Worm (Caenorhabditis elegans): Measurements from ENCODE around the gene clec-199.

The clec-199 gene

ce11 chrIV:17333542-17334281 lies 18.0 kb upstream of the clec-199 start, which contains the start of gene C49C3.15:
C49C3.15 (plus strand) TSS chrIV:17334231.
- TF ChIP-seq hnd-1 (tag; optimal IDR thresholded peaks at IDR 0.05) (no peak), F13C5.2 (tag; optimal IDR thresholded peaks at IDR 0.05) (no peak), hmg-4 (GFP tag; optimal IDR thresholded peaks at IDR 0.05) (no peak), ama-1 (optimal IDR thresholded peaks at IDR 0.05) (no peak), ceh-13 (GFP tag; optimal IDR thresholded peaks at IDR 0.05) (no peak), tra-4 (tag; optimal IDR thresholded peaks at IDR 0.05) (no peak), aly-1 (tag; optimal IDR thresholded peaks at IDR 0.05) (no peak), tbx-11 (GFP tag; IDR thresholded peaks at IDR 0.05) (no peak), flt-1 (GFP tag; IDR thresholded peaks at IDR 0.05) (no peak), pes-1 (GFP tag; IDR thresholded peaks at IDR 0.05) (no peak), hmbx-1 (tag; optimal IDR thresholded peaks at IDR 0.05) (no peak), tbx-37 (GFP tag; conservative IDR thresholded peaks at IDR 0.05) (no peak), B0310.2 (tag; optimal IDR thresholded peaks at IDR 0.05) (no peak), ets-7 (tag; optimal IDR thresholded peaks at IDR 0.05) (no peak), sea-1 (GFP tag; conservative IDR thresholded peaks at IDR 0.05) (no peak), ceh-36 (tag; optimal IDR thresholded peaks at IDR 0.05) (no peak), scrt-1 (GFP tag; IDR thresholded peaks at IDR 0.05) (no peak)

- no peak for TF ChIP-seq F13C5.2 (tag; optimal IDR thresholded peaks at IDR 0.05)
- TF ChIP-seq sea-1 (GFP tag; conservative IDR thresholded peaks at IDR 0.05) = no peak
Measured at ce11 chrIV:17335031-17335430, 16.7 kb upstream of the clec-199 start, which contains the start of gene C49C3.8. C49C3.8 (plus strand) TSS chrIV:17335203.

ce11 chrIV:17338920-17339510 lies 12.7 kb upstream of the clec-199 start, which contains the start of gene C49C3.10:
C49C3.10 (minus strand) TSS chrIV:17338970.
- TF ChIP-seq hmbx-1 (tag; optimal IDR thresholded peaks at IDR 0.05) (no peak), scrt-1 (GFP tag; IDR thresholded peaks at IDR 0.05) (no peak), ama-1 (optimal IDR thresholded peaks at IDR 0.05) (no peak), B0310.2 (tag; optimal IDR thresholded peaks at IDR 0.05) (no peak), aly-1 (tag; optimal IDR thresholded peaks at IDR 0.05) (no peak), tra-4 (tag; optimal IDR thresholded peaks at IDR 0.05) (no peak), ceh-13 (GFP tag; optimal IDR thresholded peaks at IDR 0.05) (no peak)

- TF ChIP-seq aly-1 (tag; optimal IDR thresholded peaks at IDR 0.05) (no peak), ceh-13 (GFP tag; optimal IDR thresholded peaks at IDR 0.05) (no peak), ama-1 (optimal IDR thresholded peaks at IDR 0.05) (no peak), ets-7 (tag; optimal IDR thresholded peaks at IDR 0.05) (no peak), tra-4 (tag; optimal IDR thresholded peaks at IDR 0.05) (no peak), ceh-36 (tag; optimal IDR thresholded peaks at IDR 0.05) (no peak), flt-1 (GFP tag; IDR thresholded peaks at IDR 0.05) (no peak), hmg-4 (GFP tag; optimal IDR thresholded peaks at IDR 0.05) (no peak), hnd-1 (tag; optimal IDR thresholded peaks at IDR 0.05) (no peak), F13C5.2 (tag; optimal IDR thresholded peaks at IDR 0.05) (no peak), hmbx-1 (tag; optimal IDR thresholded peaks at IDR 0.05) (no peak), sea-1 (GFP tag; conservative IDR thresholded peaks at IDR 0.05) (no peak), tbx-37 (GFP tag; conservative IDR thresholded peaks at IDR 0.05) (no peak), B0310.2 (tag; optimal IDR thresholded peaks at IDR 0.05) (no peak), tbx-11 (GFP tag; IDR thresholded peaks at IDR 0.05) (no peak), scrt-1 (GFP tag; IDR thresholded peaks at IDR 0.05) (no peak), pes-1 (GFP tag; IDR thresholded peaks at IDR 0.05) (no peak)
Measured at ce11 chrIV:17341033-17341432, 10.7 kb upstream of the clec-199 start.

- no peak for TF ChIP-seq aly-1 (tag; optimal IDR thresholded peaks at IDR 0.05)
- TF ChIP-seq F13C5.2 (tag; optimal IDR thresholded peaks at IDR 0.05) = no peak
- TF ChIP-seq ceh-13 (GFP tag; optimal IDR thresholded peaks at IDR 0.05) = no peak
Measured at ce11 chrIV:17342179-17342578, 9.5 kb upstream of the clec-199 start, which contains the start of gene C49C3.9. C49C3.9 (minus strand) TSS chrIV:17342314.

- TF ChIP-seq sea-1 (GFP tag; conservative IDR thresholded peaks at IDR 0.05) (no peak), ets-7 (tag; optimal IDR thresholded peaks at IDR 0.05) (no peak), F13C5.2 (tag; optimal IDR thresholded peaks at IDR 0.05) (no peak), hnd-1 (tag; optimal IDR thresholded peaks at IDR 0.05) (no peak), tbx-37 (GFP tag; conservative IDR thresholded peaks at IDR 0.05) (no peak), tbx-11 (GFP tag; IDR thresholded peaks at IDR 0.05) (no peak), pes-1 (GFP tag; IDR thresholded peaks at IDR 0.05) (no peak), flt-1 (GFP tag; IDR thresholded peaks at IDR 0.05) (no peak), ama-1 (optimal IDR thresholded peaks at IDR 0.05) (no peak), scrt-1 (GFP tag; IDR thresholded peaks at IDR 0.05) (no peak), ceh-36 (tag; optimal IDR thresholded peaks at IDR 0.05) (no peak), hmbx-1 (tag; optimal IDR thresholded peaks at IDR 0.05) (no peak), tra-4 (tag; optimal IDR thresholded peaks at IDR 0.05) (no peak)
Measured at ce11 chrIV:17342667-17343066, 9.0 kb upstream of the clec-199 start, which contains the start of gene C49C3.21. C49C3.21 (plus strand) TSS chrIV:17342967.

ce11 chrIV:17343482-17343881 lies 8.2 kb upstream of the clec-199 start, which contains the start of gene C49C3.11:
C49C3.11 (plus strand) TSS chrIV:17343782.
- TF ChIP-seq hmg-4 (GFP tag; optimal IDR thresholded peaks at IDR 0.05) (no peak), pes-1 (GFP tag; IDR thresholded peaks at IDR 0.05) (no peak), F13C5.2 (tag; optimal IDR thresholded peaks at IDR 0.05) (no peak), ama-1 (optimal IDR thresholded peaks at IDR 0.05) (no peak), tra-4 (tag; optimal IDR thresholded peaks at IDR 0.05) (no peak), ets-7 (tag; optimal IDR thresholded peaks at IDR 0.05) (no peak), aly-1 (tag; optimal IDR thresholded peaks at IDR 0.05) (no peak), tbx-11 (GFP tag; IDR thresholded peaks at IDR 0.05) (no peak), B0310.2 (tag; optimal IDR thresholded peaks at IDR 0.05) (no peak), hnd-1 (tag; optimal IDR thresholded peaks at IDR 0.05) (no peak), hmbx-1 (tag; optimal IDR thresholded peaks at IDR 0.05) (no peak), ceh-13 (GFP tag; optimal IDR thresholded peaks at IDR 0.05) (no peak), sea-1 (GFP tag; conservative IDR thresholded peaks at IDR 0.05) (no peak), scrt-1 (GFP tag; IDR thresholded peaks at IDR 0.05) (no peak), tbx-37 (GFP tag; conservative IDR thresholded peaks at IDR 0.05) (no peak), ceh-36 (tag; optimal IDR thresholded peaks at IDR 0.05) (no peak), flt-1 (GFP tag; IDR thresholded peaks at IDR 0.05) (no peak)
